Fruit fly (Drosophila melanogaster) whole organism, embryonic: ENCODE data around the gene side-IV.

ENCODE experiments used
- ATbp ChIP-seq: fragments of 200-800 bp; sonication (Bioruptor generic); optimal IDR thresholded peaks from 2 replicates; lab custom pipeline; 2017; ENCODE audit warnings: missing biosample characterization, mild to moderate bottlenecking, missing genetic modification characterization, missing genetic modification reagents
- CG10431 ChIP-seq: fragments of 200-800 bp; sonication (Bioruptor generic); optimal IDR thresholded peaks from 3 replicates; lab custom pipeline; 2018; ENCODE audit warnings: missing biosample characterization, mild to moderate bottlenecking, missing genetic modification characterization
- CG11093 ChIP-seq: fragments of 200-800 bp; sonication (Bioruptor generic); IDR thresholded peaks from 3 replicates; pipeline ENCODE4 v1.3.6; 2022; ENCODE audit warnings: missing biosample characterization, missing genetic modification characterization
- CG11504 ChIP-seq: fragments of 200-800 bp; sonication (Bioruptor generic); optimal IDR thresholded peaks from 3 replicates; lab custom pipeline; 2019; ENCODE audit warnings: missing biosample characterization, mild to moderate bottlenecking, missing genetic modification characterization, moderate library complexity
- CG12155 ChIP-seq: fragments of 200-800 bp; sonication (Bioruptor generic); optimal IDR thresholded peaks from 3 replicates; lab custom pipeline; 2016; ENCODE audit warnings: missing biosample characterization, missing genetic modification characterization
- CG12236 ChIP-seq: fragments of 200-800 bp; sonication (Bioruptor generic); optimal IDR thresholded peaks from 2 replicates; lab custom pipeline; 2016; ENCODE audit warnings: missing biosample characterization, missing genetic modification characterization
- CG12942 ChIP-seq: fragments of 200-800 bp; sonication (Bioruptor generic); optimal IDR thresholded peaks from 3 replicates; lab custom pipeline; 2016; ENCODE audit warnings: missing biosample characterization, missing genetic modification characterization
- CG14710 ChIP-seq: fragments of 200-800 bp; sonication (Bioruptor generic); optimal IDR thresholded peaks from 3 replicates; lab custom pipeline; 2019; ENCODE audit warnings: missing biosample characterization, mild to moderate bottlenecking, missing genetic modification characterization, moderate library complexity
- CG15514 ChIP-seq: fragments of 200-800 bp; sonication (Bioruptor generic); optimal IDR thresholded peaks from 3 replicates; lab custom pipeline; 2017; ENCODE audit warnings: missing biosample characterization, missing genetic modification characterization, mild to moderate bottlenecking, moderate library complexity, missing genetic modification reagents
- CG17186 ChIP-seq: fragments of 200-800 bp; sonication (Bioruptor generic); optimal IDR thresholded peaks from 3 replicates; lab custom pipeline; 2017; ENCODE audit warnings: missing biosample characterization, missing genetic modification reagents, missing genetic modification characterization
- CG17385 ChIP-seq: fragments of 200-800 bp; sonication (Bioruptor generic); optimal IDR thresholded peaks from 3 replicates; lab custom pipeline; 2018; ENCODE audit warnings: missing biosample characterization, mild to moderate bottlenecking, missing genetic modification characterization
- CG17802 ChIP-seq: fragments of 200-800 bp; sonication (Bioruptor generic); optimal IDR thresholded peaks from 2 replicates; lab custom pipeline; 2018; ENCODE audit warnings: missing biosample characterization, mild to moderate bottlenecking, missing genetic modification characterization, moderate library complexity
- CG18262 ChIP-seq: fragments of 200-800 bp; optimal IDR thresholded peaks from 3 replicates; lab custom pipeline; 2019; ENCODE audit warnings: missing biosample characterization, mild to moderate bottlenecking, missing genetic modification characterization, moderate library complexity
- CG2116 ChIP-seq: fragments of 200-800 bp; sonication (Bioruptor generic); optimal IDR thresholded peaks from 3 replicates; lab custom pipeline; 2018; ENCODE audit warnings: missing biosample characterization, mild to moderate bottlenecking, missing genetic modification characterization
- CG6254 ChIP-seq: fragments of 200-800 bp; sonication (Bioruptor generic); optimal IDR thresholded peaks from 3 replicates; lab custom pipeline; 2017; ENCODE audit warnings: mild to moderate bottlenecking, missing biosample characterization, missing genetic modification reagents, missing genetic modification characterization
- CG7839 ChIP-seq: fragments of 200-800 bp; sonication (Bioruptor generic); optimal IDR thresholded peaks from 3 replicates; lab custom pipeline; 2018; ENCODE audit warnings: missing biosample characterization, mild to moderate bottlenecking, missing genetic modification characterization, moderate library complexity
- D19A ChIP-seq: fragments of 200-800 bp; optimal IDR thresholded peaks from 3 replicates; lab custom pipeline; 2019; ENCODE audit warnings: missing biosample characterization, mild to moderate bottlenecking, missing genetic modification characterization, moderate library complexity
- Dfd ChIP-seq, 2 experiments: fragments of >200 bp; optimal IDR thresholded peaks; 2 replicates each; lab custom pipeline; 2017; ENCODE audit warnings: missing biosample characterization in 2 of 2, missing genetic modification characterization in 2 of 2
- Ets65A ChIP-seq: fragments of 200-800 bp; sonication (Bioruptor generic); peaks from one replicate; lab custom pipeline; 2016; ENCODE audit warnings: missing biosample characterization, missing genetic modification characterization
- Hmx ChIP-seq: fragments of 200-800 bp; sonication (Bioruptor generic); optimal IDR thresholded peaks from 2 replicates; lab custom pipeline; 2016; ENCODE audit warnings: missing biosample characterization, missing genetic modification characterization
- Hr3 ChIP-seq: fragments of 200-800 bp; sonication (Bioruptor generic); optimal IDR thresholded peaks from 3 replicates; lab custom pipeline; 2016; ENCODE audit warnings: missing biosample characterization, missing genetic modification characterization
- Hr39 ChIP-seq: fragments of >200 bp; optimal IDR thresholded peaks from 2 replicates; lab custom pipeline; 2017
- Nf-YA ChIP-seq: fragments of 200-800 bp; sonication (Bioruptor generic); IDR thresholded peaks from 2 replicates; pipeline ENCODE4 v1.3.6; 2022; ENCODE audit warnings: missing biosample characterization, missing genetic modification characterization
- Oaz ChIP-seq: fragments of 200-800 bp; sonication (Bioruptor generic); IDR thresholded peaks from 2 replicates; pipeline ENCODE4 v1.3.6; 2022; ENCODE audit warnings: missing biosample characterization, missing genetic modification characterization
- Pdp1 ChIP-seq, 2 experiments: fragments of 200-800 bp; sonication (Bioruptor generic); optimal IDR thresholded peaks; 3 replicates each; lab custom pipeline; 2016; ENCODE audit warnings: missing biosample characterization in 2 of 2, missing genetic modification characterization in 2 of 2, mild to moderate bottlenecking in 1 of 2, moderate library complexity in 1 of 2
- Ptx1 ChIP-seq: fragments of 200-800 bp; sonication (Bioruptor generic); IDR thresholded peaks from 2 replicates; pipeline ENCODE4 v1.3.6; 2022; ENCODE audit warnings: missing biosample characterization, missing genetic modification characterization
- Ssrp ChIP-seq: fragments of 200-800 bp; sonication (Bioruptor generic); optimal IDR thresholded peaks from 2 replicates; lab custom pipeline; 2018; ENCODE audit warnings: missing biosample characterization, mild to moderate bottlenecking, missing genetic modification characterization, moderate library complexity
- Xrp1 ChIP-seq: fragments of 200-800 bp; sonication (Bioruptor generic); IDR thresholded peaks from 2 replicates; pipeline ENCODE4 v1.3.6; 2022; ENCODE audit warnings: missing biosample characterization, missing genetic modification characterization
- ab ChIP-seq: fragments of 200-800 bp; sonication (Bioruptor generic); optimal IDR thresholded peaks from 2 replicates; lab custom pipeline; 2016; ENCODE audit warnings: missing biosample characterization, missing genetic modification characterization
- ato ChIP-seq: fragments of 200-800 bp; sonication (Bioruptor generic); IDR thresholded peaks from 2 replicates; pipeline ENCODE4 v1.3.6; 2022; ENCODE audit warnings: missing biosample characterization, missing genetic modification characterization; ENCODE audit not compliant: partially characterized antibody
- bowl ChIP-seq: fragments of 200-800 bp; sonication (Bioruptor generic); IDR thresholded peaks from 2 replicates; pipeline ENCODE4 v1.3.6; 2022; ENCODE audit warnings: missing biosample characterization, missing genetic modification characterization
- cato ChIP-seq: fragments of 200-800 bp; sonication (Bioruptor generic); optimal IDR thresholded peaks from 2 replicates; lab custom pipeline; 2016; ENCODE audit warnings: missing biosample characterization, missing genetic modification characterization, borderline replicate concordance
- dpn ChIP-seq, 2 experiments: fragments of 200-800 bp; sonication (Bioruptor generic); optimal IDR thresholded peaks; 3 replicates each; lab custom pipeline; 2016; ENCODE audit warnings: missing biosample characterization in 2 of 2, missing genetic modification characterization in 2 of 2
- dysf ChIP-seq: fragments of 200-800 bp; sonication (Bioruptor generic); IDR thresholded peaks from 3 replicates; pipeline ENCODE4 v1.3.6; 2022; ENCODE audit warnings: missing biosample characterization, missing genetic modification characterization
- emc ChIP-seq: fragments of 200-800 bp; sonication (Bioruptor generic); optimal IDR thresholded peaks from 2 replicates; lab custom pipeline; 2016; ENCODE audit warnings: missing biosample characterization, missing genetic modification characterization
- exex ChIP-seq: fragments of 200-800 bp; sonication (Bioruptor generic); optimal IDR thresholded peaks from 4 replicates; lab custom pipeline; 2018; ENCODE audit warnings: missing biosample characterization, mild to moderate bottlenecking, missing genetic modification characterization, moderate library complexity
- fu2 ChIP-seq: fragments of 200-800 bp; sonication (Bioruptor generic); optimal IDR thresholded peaks from 2 replicates; lab custom pipeline; 2016; ENCODE audit warnings: missing biosample characterization, missing genetic modification characterization
- gcm ChIP-seq: fragments of 200-800 bp; sonication (Bioruptor generic); optimal IDR thresholded peaks from 2 replicates; lab custom pipeline; 2019; ENCODE audit warnings: missing biosample characterization, mild to moderate bottlenecking, missing genetic modification characterization, moderate library complexity
- insv ChIP-seq, 2 experiments: fragments of 200-800 bp; sonication (Bioruptor generic); optimal IDR thresholded peaks; 3 replicates each; lab custom pipeline; 2016 to 2018; ENCODE audit warnings: missing biosample characterization in 2 of 2, missing genetic modification characterization in 2 of 2
- inv ChIP-seq: fragments of 200-800 bp; sonication (Bioruptor generic); IDR thresholded peaks from 2 replicates; pipeline ENCODE4 v1.3.6; 2022; ENCODE audit warnings: missing biosample characterization, missing genetic modification characterization; ENCODE audit not compliant: partially characterized antibody
- kni ChIP-seq: fragments of 200-800 bp; sonication (Bioruptor generic); optimal IDR thresholded peaks from 3 replicates; lab custom pipeline; 2017; ENCODE audit warnings: mild to moderate bottlenecking, missing biosample characterization, missing genetic modification reagents, missing genetic modification characterization
- mld ChIP-seq: fragments of 200-800 bp; sonication (Bioruptor generic); IDR thresholded peaks from 3 replicates; pipeline ENCODE4 v1.3.6; 2022; ENCODE audit warnings: missing biosample characterization, missing genetic modification characterization; ENCODE audit not compliant: partially characterized antibody
- nmo ChIP-seq: fragments of 200-800 bp; sonication (Bioruptor generic); optimal IDR thresholded peaks from 2 replicates; lab custom pipeline; 2018; ENCODE audit warnings: missing biosample characterization, mild to moderate bottlenecking, missing genetic modification characterization, moderate library complexity
- odd ChIP-seq: fragments of 200-800 bp; sonication (Bioruptor generic); optimal IDR thresholded peaks from 2 replicates; lab custom pipeline; 2017; ENCODE audit warnings: missing biosample characterization, mild to moderate bottlenecking, missing genetic modification characterization
- otp ChIP-seq: fragments of 200-800 bp; sonication (Bioruptor generic); IDR thresholded peaks from 3 replicates; pipeline ENCODE4, ENCODE4 v1.3.6; 2022; ENCODE audit warnings: missing biosample characterization, missing genetic modification characterization
- sens ChIP-seq: fragments of 200-800 bp; sonication (Bioruptor generic); peaks from one replicate; lab custom pipeline; 2016; ENCODE audit warnings: missing biosample characterization, missing genetic modification characterization
- tio ChIP-seq: fragments of 200-800 bp; sonication (Bioruptor generic); optimal IDR thresholded peaks from 2 replicates; lab custom pipeline; 2017; ENCODE audit warnings: missing biosample characterization, missing genetic modification characterization, inconsistent platforms

The side-IV gene

dm6 chr3R:13425470-13426033 lies 24.8 kb upstream of the side-IV start, which contains the start of gene Act87E (continued):
- no peak for TF ChIP-seq insv (GFP tag; optimal IDR thresholded peaks at IDR 0.05; lab: Kevin White, UChicago)
- 0 out of 3 replicates have a peak, but pooled peaks have one; percentile 29 for TF ChIP-seq CG11093 (GFP tag; lab: Robert Waterston, UW)
- TF ChIP-seq CG17385 (GFP tag; lab: Kevin White, UChicago), result peak; percentile 54
- TF ChIP-seq fu2, result no peak
- peak; percentile 67 for TF ChIP-seq Hr3 (GFP tag; lab: Kevin White, UChicago)
- TF ChIP-seq inv, result no peak
- no peak for TF ChIP-seq bowl (GFP tag; lab: Robert Waterston, UW)
- TF ChIP-seq CG12942 (GFP tag; lab: Kevin White, UChicago), result peak; percentile 42
- TF ChIP-seq Ets65A (GFP tag; lab: Kevin White, UChicago), result no peak
- TF ChIP-seq, all 482 proteins: peak for 184

dm6 chr3R:13428341-13429040 lies 21.9 kb upstream of the side-IV start:
- TF ChIP-seq otp (GFP tag; lab: Robert Waterston, UW), result peak; percentile 71; the same call in 1 of the 3 replicates
- no peak for TF ChIP-seq Hr39 (lab: Kevin White, UChicago)
- peak; percentile 73 for TF ChIP-seq ATbp (GFP tag; lab: Kevin White, UChicago)
- peak; percentile 53 for TF ChIP-seq gcm
- TF ChIP-seq cato (GFP tag; lab: Kevin White, UChicago), result no peak
- TF ChIP-seq Dfd (GFP tag; optimal IDR thresholded peaks at IDR 0.05; lab: Kevin White, UChicago), result no peak
- TF ChIP-seq CG17186 (GFP tag; lab: Kevin White, UChicago), result no peak
- TF ChIP-seq exex (tag; lab: Kevin White, UChicago), result no peak
- TF ChIP-seq dysf, result peak; percentile 71
- TF ChIP-seq mld (GFP tag; lab: Robert Waterston, UW), result no peak
- TF ChIP-seq Ssrp (tag; lab: Kevin White, UChicago), result peak; percentile 63
- TF ChIP-seq Nf-YA (GFP tag; lab: Robert Waterston, UW), result peak; percentile 46; the same call in 1 of the 2 replicates
- TF ChIP-seq ato (GFP tag; lab: Robert Waterston, UW), result no peak
- peak; percentile 54 for TF ChIP-seq D19A (tag; lab: Kevin White, UChicago)
- TF ChIP-seq CG10431 (GFP tag; lab: Kevin White, UChicago), result no peak
- TF ChIP-seq ab, result peak; percentile 2
- no peak for TF ChIP-seq kni (GFP tag; lab: Kevin White, UChicago)
- TF ChIP-seq Ptx1, result peak; percentile 74
- TF ChIP-seq Pdp1 (GFP tag; optimal IDR thresholded peaks at IDR 0.05; lab: Kevin White, UChicago), result peak; percentile 43 to 47
- TF ChIP-seq CG17802 (tag; lab: Kevin White, UChicago), result peak; percentile 18
- peak; percentile 72 for TF ChIP-seq CG6254 (GFP tag; lab: Kevin White, UChicago)
- peak; percentile 76 for TF ChIP-seq CG11504 (tag; lab: Kevin White, UChicago)
- peak; percentile 78 for TF ChIP-seq CG18262 (tag; lab: Kevin White, UChicago)
- TF ChIP-seq CG2116, result peak; percentile 10
- peak; percentile 83 for TF ChIP-seq Xrp1 (GFP tag; lab: Robert Waterston, UW)
- peak; percentile 92 for TF ChIP-seq Ets65A (GFP tag; lab: Kevin White, UChicago)
- TF ChIP-seq CG15514 (GFP tag; lab: Kevin White, UChicago), result peak; percentile 19
- TF ChIP-seq emc, result no peak
- TF ChIP-seq Oaz, result no peak
- TF ChIP-seq odd (GFP tag; lab: Kevin White, UChicago), result peak; percentile 56
- TF ChIP-seq Hmx, result no peak
- peak; percentile 45 for TF ChIP-seq tio
- TF ChIP-seq sens (GFP tag; lab: Kevin White, UChicago), result peak; percentile 95
- peak; percentile 55 to 73 for TF ChIP-seq dpn (GFP tag; optimal IDR thresholded peaks at IDR 0.05; lab: Kevin White, UChicago)
- peak; percentile 76 for TF ChIP-seq nmo (GFP tag; lab: Kevin White, UChicago)
- peak; percentile 2 for TF ChIP-seq CG12236
- peak; percentile 29 for TF ChIP-seq CG12155
- peak; percentile 69 for TF ChIP-seq CG14710 (tag; lab: Kevin White, UChicago)
- peak; percentile 80 for TF ChIP-seq CG7839 (tag; lab: Kevin White, UChicago)
